Fruit fly (Drosophila melanogaster) whole organism, prepupa: ENCODE results near the gene yellow-k.

Experiments
- CG10631 ChIP-seq: fragments of 200-800 bp; sonication (Bioruptor generic); optimal IDR thresholded peaks from 2 replicates; lab custom pipeline; 2016; ENCODE audit warnings: missing biosample characterization, missing genetic modification characterization
- CG11294 ChIP-seq: fragments of 200-800 bp; sonication (Bioruptor generic); IDR thresholded peaks from 2 replicates; pipeline ENCODE4 v1.3.6; 2022; ENCODE audit warnings: missing biosample characterization, missing genetic modification characterization
- CG11762 ChIP-seq: fragments of 200-800 bp; sonication (Bioruptor generic); optimal IDR thresholded peaks from 3 replicates; lab custom pipeline; 2016; ENCODE audit warnings: missing biosample characterization, missing genetic modification characterization; ENCODE audit not compliant: insufficient read depth
- CG11902 ChIP-seq: fragments of 200-800 bp; sonication (Bioruptor generic); optimal IDR thresholded peaks from 3 replicates; lab custom pipeline; 2016; ENCODE audit warnings: missing biosample characterization, missing genetic modification characterization
- CG15336 ChIP-seq: fragments of 200-800 bp; sonication (Bioruptor generic); IDR thresholded peaks from 2 replicates; pipeline ENCODE4 v1.3.6; 2022; ENCODE audit warnings: missing biosample characterization, missing genetic modification characterization
- CG1621 ChIP-seq: fragments of 200-800 bp; sonication (Bioruptor generic); optimal IDR thresholded peaks from 3 replicates; lab custom pipeline; 2018; ENCODE audit warnings: missing biosample characterization, mild to moderate bottlenecking, missing genetic modification characterization
- CG31627 ChIP-seq: fragments of 200-800 bp; sonication (Bioruptor generic); optimal IDR thresholded peaks from 3 replicates; lab custom pipeline; 2016; ENCODE audit warnings: missing biosample characterization, missing genetic modification characterization
- CG32006 ChIP-seq: fragments of 200-800 bp; sonication (Bioruptor generic); optimal IDR thresholded peaks from 3 replicates; lab custom pipeline; 2017; ENCODE audit warnings: missing biosample characterization, mild to moderate bottlenecking, missing genetic modification characterization
- CG34406 ChIP-seq: fragments of 200-800 bp; sonication (Bioruptor generic); optimal IDR thresholded peaks from 3 replicates; lab custom pipeline; 2016; ENCODE audit warnings: missing biosample characterization, missing genetic modification characterization
- CG3919 ChIP-seq: fragments of 200-800 bp; sonication (Bioruptor generic); optimal IDR thresholded peaks from 3 replicates; lab custom pipeline; 2016; ENCODE audit warnings: missing biosample characterization, missing genetic modification characterization
- CG6163 ChIP-seq: fragments of 200-800 bp; sonication (Bioruptor generic); IDR thresholded peaks from 3 replicates; pipeline ENCODE4 v1.3.6; 2022; ENCODE audit warnings: missing biosample characterization, missing genetic modification characterization
- CG6276 ChIP-seq: fragments of 200-800 bp; sonication (Bioruptor generic); optimal IDR thresholded peaks from 2 replicates; lab custom pipeline; 2017; ENCODE audit warnings: missing biosample characterization, mild to moderate bottlenecking, missing genetic modification characterization
- CG6808 ChIP-seq: fragments of 200-800 bp; sonication (Bioruptor generic); optimal IDR thresholded peaks from 3 replicates; lab custom pipeline; 2017; ENCODE audit warnings: missing biosample characterization, missing genetic modification characterization, mild to moderate bottlenecking, moderate library complexity, missing genetic modification reagents
- CG6854 ChIP-seq: fragments of 200-800 bp; sonication (Bioruptor generic); optimal IDR thresholded peaks from 2 replicates; lab custom pipeline; 2017; ENCODE audit warnings: missing biosample characterization, mild to moderate bottlenecking, missing genetic modification characterization
- CG7368 ChIP-seq: fragments of 200-800 bp; sonication (Bioruptor generic); optimal IDR thresholded peaks from 3 replicates; lab custom pipeline; 2016; ENCODE audit warnings: missing biosample characterization, missing genetic modification characterization
- CG8119 ChIP-seq: fragments of 200-800 bp; sonication (Bioruptor generic); IDR thresholded peaks from 3 replicates; pipeline ENCODE4 v1.3.6; 2022; ENCODE audit warnings: missing biosample characterization, missing genetic modification characterization
- CG8632 ChIP-seq: fragments of 200-800 bp; sonication (Bioruptor generic); optimal IDR thresholded peaks from 3 replicates; lab custom pipeline; 2016; ENCODE audit warnings: missing biosample characterization, missing genetic modification characterization
- CG9139 ChIP-seq: fragments of 200-800 bp; sonication (Bioruptor generic); optimal IDR thresholded peaks from 3 replicates; lab custom pipeline; 2017; ENCODE audit warnings: missing biosample characterization, mild to moderate bottlenecking, missing genetic modification characterization
- Eip75B ChIP-seq: fragments of 200-800 bp; sonication (Bioruptor generic); optimal IDR thresholded peaks from 3 replicates; lab custom pipeline; 2016; ENCODE audit warnings: missing biosample characterization, missing genetic modification characterization
- Eip78C ChIP-seq: fragments of 200-800 bp; sonication (Bioruptor generic); peaks from one replicate; lab custom pipeline; 2016; ENCODE audit warnings: missing biosample characterization, missing genetic modification characterization
- Eip93F ChIP-seq: fragments of 200-800 bp; sonication (Bioruptor generic); optimal IDR thresholded peaks from 2 replicates; lab custom pipeline; 2016; ENCODE audit warnings: missing biosample characterization, mild to moderate bottlenecking, missing genetic modification characterization
- Ets96B ChIP-seq: fragments of 200-800 bp; optimal IDR thresholded peaks from 2 replicates; lab custom pipeline; 2019; ENCODE audit warnings: missing biosample characterization, mild to moderate bottlenecking, missing genetic modification characterization, moderate library complexity
- Gug ChIP-seq: fragments of 200-800 bp; sonication (Bioruptor generic); IDR thresholded peaks from 2 replicates; pipeline ENCODE4 v1.3.6; 2022; ENCODE audit warnings: missing biosample characterization, missing genetic modification characterization
- Hr4 ChIP-seq: fragments of 200-800 bp; sonication (Bioruptor generic); optimal IDR thresholded peaks from 3 replicates; lab custom pipeline; 2016; ENCODE audit warnings: missing biosample characterization, missing genetic modification characterization
- Lpt ChIP-seq: fragments of 200-800 bp; sonication (Bioruptor generic); optimal IDR thresholded peaks from 3 replicates; lab custom pipeline; 2016; ENCODE audit warnings: missing biosample characterization, missing genetic modification characterization
- Met ChIP-seq: fragments of 200-800 bp; sonication (Bioruptor generic); optimal IDR thresholded peaks from 3 replicates; lab custom pipeline; 2016; ENCODE audit warnings: missing biosample characterization, missing genetic modification characterization
- OdsH ChIP-seq: fragments of 200-800 bp; sonication (Bioruptor generic); optimal IDR thresholded peaks from 3 replicates; lab custom pipeline; 2016; ENCODE audit warnings: missing biosample characterization, missing genetic modification characterization
- Smox ChIP-seq: fragments of 200-800 bp; sonication (Bioruptor generic); optimal IDR thresholded peaks from 3 replicates; lab custom pipeline; 2016; ENCODE audit warnings: missing biosample characterization, missing genetic modification characterization
- Sox14 ChIP-seq: fragments of 200-800 bp; sonication (Bioruptor generic); optimal IDR thresholded peaks from 3 replicates; lab custom pipeline; 2016; ENCODE audit warnings: missing biosample characterization, missing genetic modification characterization
- achi ChIP-seq: fragments of 200-800 bp; sonication (Bioruptor generic); optimal IDR thresholded peaks from 3 replicates; lab custom pipeline; 2016; ENCODE audit warnings: missing biosample characterization, missing genetic modification characterization
- acj6 ChIP-seq: fragments of 200-800 bp; sonication (Bioruptor generic); optimal IDR thresholded peaks from 3 replicates; lab custom pipeline; 2016; ENCODE audit warnings: missing biosample characterization, missing genetic modification characterization
- cyc ChIP-seq: fragments of 200-800 bp; sonication (Bioruptor generic); optimal IDR thresholded peaks from 3 replicates; lab custom pipeline; 2016; ENCODE audit warnings: missing biosample characterization, missing genetic modification characterization
- dac ChIP-seq: fragments of 200-800 bp; sonication (Bioruptor generic); optimal IDR thresholded peaks from 2 replicates; lab custom pipeline; 2017; ENCODE audit warnings: missing biosample characterization, mild to moderate bottlenecking, missing genetic modification characterization
- dsx ChIP-seq: fragments of 200-800 bp; optimal IDR thresholded peaks from 3 replicates; lab custom pipeline; 2019; ENCODE audit warnings: missing biosample characterization, mild to moderate bottlenecking, missing genetic modification characterization, moderate library complexity; ENCODE audit not compliant: poor library complexity, severe bottlenecking
- eg ChIP-seq: fragments of 200-800 bp; sonication (Bioruptor generic); IDR thresholded peaks from 3 replicates; pipeline ENCODE4 v1.3.6; 2022; ENCODE audit warnings: missing biosample characterization, missing genetic modification characterization
- esn ChIP-seq: fragments of 200-800 bp; sonication (Bioruptor generic); optimal IDR thresholded peaks from 2 replicates; lab custom pipeline; 2016; ENCODE audit warnings: missing biosample characterization, mild to moderate bottlenecking, missing genetic modification characterization, moderate library complexity
- fd59A ChIP-seq: fragments of 200-800 bp; sonication (Bioruptor generic); optimal IDR thresholded peaks from 2 replicates; lab custom pipeline; 2017; ENCODE audit warnings: missing biosample characterization, mild to moderate bottlenecking, missing genetic modification characterization, missing genetic modification reagents
- fd85E ChIP-seq: fragments of 200-800 bp; sonication (Bioruptor generic); optimal IDR thresholded peaks from 3 replicates; lab custom pipeline; 2016; ENCODE audit warnings: missing biosample characterization, missing genetic modification characterization
- fkh ChIP-seq: fragments of 200-800 bp; sonication (Bioruptor generic); optimal IDR thresholded peaks from 3 replicates; lab custom pipeline; 2017; ENCODE audit warnings: missing biosample characterization, mild to moderate bottlenecking, missing genetic modification characterization, moderate library complexity
- lz ChIP-seq: fragments of 200-800 bp; sonication (Bioruptor generic); optimal IDR thresholded peaks from 3 replicates; lab custom pipeline; 2016; ENCODE audit warnings: missing biosample characterization, missing genetic modification characterization
- pdm3 ChIP-seq: fragments of 200-800 bp; sonication (Bioruptor generic); optimal IDR thresholded peaks from 3 replicates; lab custom pipeline; 2016; ENCODE audit warnings: missing biosample characterization, missing genetic modification characterization
- salr ChIP-seq, 2 experiments: fragments of 200-800 bp; sonication (Bioruptor generic); optimal IDR thresholded peaks; 3 replicates each; lab custom pipeline; 2016 to 2018; ENCODE audit warnings: missing biosample characterization in 2 of 2, missing genetic modification characterization in 2 of 2, mild to moderate bottlenecking in 1 of 2
- svp ChIP-seq: fragments of 200-800 bp; sonication (Bioruptor generic); peaks from one replicate; lab custom pipeline; 2016; ENCODE audit warnings: missing biosample characterization, missing genetic modification characterization
- topi ChIP-seq: fragments of 200-800 bp; sonication (Bioruptor generic); optimal IDR thresholded peaks from 3 replicates; lab custom pipeline; 2016; ENCODE audit warnings: missing biosample characterization, missing genetic modification characterization

yellow-k gene

dm6 chr3L:15496274-15496673 is 24.1 kb upstream of the yellow-k start, which contains the start of gene CG13455:
TSS of gene CG13455 (plus strand) at chr3L:15496574.
- TF ChIP-seq Ets96B (tag; lab: Kevin White, UChicago), result no peak
- TF ChIP-seq pdm3 (GFP tag; lab: Kevin White, UChicago), result no peak
- no peak for TF ChIP-seq dac
- no peak for TF ChIP-seq CG31627 (GFP tag; lab: Kevin White, UChicago)
- TF ChIP-seq fd85E (GFP tag; lab: Kevin White, UChicago), result no peak
- no peak for TF ChIP-seq fd59A (GFP tag; lab: Kevin White, UChicago)
- no peak for TF ChIP-seq svp
- TF ChIP-seq CG1621 (tag; lab: Kevin White, UChicago), result no peak
- no peak for TF ChIP-seq esn
- no peak for TF ChIP-seq Eip93F (GFP tag; lab: Kevin White, UChicago)
- no peak for TF ChIP-seq cyc
- no peak for TF ChIP-seq achi (GFP tag; lab: Kevin White, UChicago)
- no peak for TF ChIP-seq fkh (GFP tag; lab: Kevin White, UChicago)
- no peak for TF ChIP-seq Gug (GFP tag; lab: Robert Waterston, UW)
- TF ChIP-seq lz, result no peak
- TF ChIP-seq Smox (GFP tag; lab: Kevin White, UChicago), result no peak
- no peak for TF ChIP-seq Hr4

- TF ChIP-seq dac (no peak), CG11762 (GFP tag; lab: Kevin White, UChicago) (no peak), Eip75B (no peak), CG11294 (GFP tag; lab: Robert Waterston, UW) (no peak), Sox14 (GFP tag; lab: Kevin White, UChicago) (no peak), CG7368 (GFP tag; lab: Kevin White, UChicago) (no peak), CG8119 (GFP tag; lab: Robert Waterston, UW) (no peak), lz (no peak), CG11902 (GFP tag; lab: Kevin White, UChicago) (no peak), CG9139 (no peak), Lpt (GFP tag; lab: Kevin White, UChicago) (no peak), CG10631 (no peak), Hr4 (no peak), Eip78C (GFP tag; lab: Kevin White, UChicago) (no peak), dsx (GFP tag; lab: Kevin White, UChicago) (no peak)
- TF ChIP-seq, all 60 proteins: peak for 0
Measured at dm6 chr3L:15497902-15498301, 22.5 kb upstream of the yellow-k start, which contains the start of gene CG7276. TSS of gene CG7276 (plus strand) at chr3L:15498202.

dm6 chr3L:15498745-15499144 is 21.7 kb upstream of the yellow-k start, which contains the start of gene CG7275:
TSS of gene CG7275 (plus strand) at chr3L:15498959.
- no peak for TF ChIP-seq CG34406 (GFP tag; lab: Kevin White, UChicago)
- TF ChIP-seq CG9139, result no peak
- TF ChIP-seq Hr4, result no peak
- TF ChIP-seq CG11762 (GFP tag; lab: Kevin White, UChicago), result no peak

dm6 chr3L:15500813-15501645 is 19.4 kb upstream of the yellow-k start, which contains the start of gene CG7272:
TSS of gene CG7272 (plus strand) at chr3L:15500938.
- TF ChIP-seq CG11294 (GFP tag; lab: Robert Waterston, UW) (no peak), CG6163 (peak; percentile 48; the same call in 2 of the 3 replicates), Eip78C (GFP tag; lab: Kevin White, UChicago) (peak; percentile 68), OdsH (no peak), Ets96B (tag; lab: Kevin White, UChicago) (no peak), acj6 (GFP tag; lab: Kevin White, UChicago) (no peak), CG6808 (GFP tag; lab: Kevin White, UChicago) (no peak), fd59A (GFP tag; lab: Kevin White, UChicago) (no peak), CG8632 (GFP tag; lab: Kevin White, UChicago) (no peak), CG6854 (GFP tag; lab: Kevin White, UChicago) (no peak), salr (GFP tag; optimal IDR thresholded peaks at IDR 0.05; lab: Kevin White, UChicago) (no peak), CG32006 (GFP tag; lab: Kevin White, UChicago) (peak; percentile 38), CG6276 (GFP tag; lab: Kevin White, UChicago) (no peak), CG3919 (GFP tag; lab: Kevin White, UChicago) (peak; percentile 51), CG7368 (GFP tag; lab: Kevin White, UChicago) (no peak), CG11902 (GFP tag; lab: Kevin White, UChicago) (no peak), Met (GFP tag; lab: Kevin White, UChicago) (no peak), dac (no peak), CG11762 (GFP tag; lab: Kevin White, UChicago) (no peak), topi (peak; percentile 7), eg (GFP tag; lab: Robert Waterston, UW) (no peak; the same call in 1 of the 3 replicates), CG15336 (GFP tag; lab: Robert Waterston, UW) (peak; percentile 15; the same call in 1 of the 2 replicates), Gug (GFP tag; lab: Robert Waterston, UW) (no peak)
